Worm (Caenorhabditis elegans) whole organism, L3 larva: ENCODE data around the gene par-2.

Experiments
- R02D3.7 ChIP-seq: fragments of 150-350 bp; optimal IDR thresholded peaks from 2 replicates; lab custom pipeline; 2014; ENCODE audit warnings: missing biosample characterization, missing genetic modification characterization
- ceh-28 ChIP-seq: fragments of 150-350 bp; optimal IDR thresholded peaks from 2 replicates; lab custom pipeline; 2014; ENCODE audit warnings: missing biosample characterization, missing genetic modification reagents, missing genetic modification characterization
- egl-27 ChIP-seq: sonication (generic microtip); optimal IDR thresholded peaks from 4 replicates; lab custom pipeline; 2017; ENCODE audit warnings: missing biosample characterization, missing genetic modification reagents, missing genetic modification characterization
- egl-5 ChIP-seq: fragments of 150-350 bp; optimal IDR thresholded peaks from 2 replicates; lab custom pipeline; 2017; ENCODE audit warnings: missing biosample characterization, missing genetic modification reagents, missing genetic modification characterization, inconsistent platforms
- jun-1 ChIP-seq: fragments of 150-350 bp; optimal IDR thresholded peaks from 2 replicates; lab custom pipeline; 2014; ENCODE audit warnings: missing biosample characterization, missing genetic modification reagents, missing genetic modification characterization
- lin-15B ChIP-seq: fragments of 150-350 bp; optimal IDR thresholded peaks from 2 replicates; lab custom pipeline; 2014; ENCODE audit warnings: missing biosample characterization, missing genetic modification characterization
- nhr-237 ChIP-seq: fragments of 150-350 bp; optimal IDR thresholded peaks from 2 replicates; lab custom pipeline; 2014; ENCODE audit warnings: missing biosample characterization, missing genetic modification characterization
- nhr-25 ChIP-seq: sonication (generic microtip); optimal IDR thresholded peaks from 2 replicates; lab custom pipeline; 2017; ENCODE audit warnings: missing biosample characterization, missing genetic modification characterization
- snpc-4 ChIP-seq: fragments of 150-350 bp; optimal IDR thresholded peaks from 2 replicates; lab custom pipeline; 2014; ENCODE audit warnings: missing biosample characterization, missing genetic modification characterization
- unc-39 ChIP-seq: sonication (generic microtip); optimal IDR thresholded peaks from 4 replicates; lab custom pipeline; 2017; ENCODE audit warnings: missing biosample characterization, missing genetic modification characterization
- ztf-11 ChIP-seq: fragments of 150-350 bp; optimal IDR thresholded peaks from 2 replicates; lab custom pipeline; 2014; ENCODE audit warnings: missing biosample characterization, missing genetic modification characterization

par-2 gene

ce11 chrIII:1142798-1143197 lies 61.6 kb downstream of the par-2 start, which contains the start of gene smr-1 (continued):
- TF ChIP-seq ceh-28 (tag; lab: Kevin White, UChicago): peak; percentile 76
- peak; percentile 67 for TF ChIP-seq R02D3.7 (tag; lab: Kevin White, UChicago)
- peak; percentile 63 for TF ChIP-seq nhr-25 (tag; lab: Kevin White, UChicago)
- peak; percentile 86 for TF ChIP-seq lin-15B (tag; lab: Kevin White, UChicago)
- TF ChIP-seq nhr-237: no peak
- TF ChIP-seq ztf-11 (tag; lab: Kevin White, UChicago): no peak
- TF ChIP-seq snpc-4 (tag; lab: Kevin White, UChicago): peak; percentile 60
- peak; percentile 84 for TF ChIP-seq jun-1
- no peak for TF ChIP-seq unc-39 (tag; lab: Kevin White, UChicago)
- TF ChIP-seq egl-5 (tag; lab: Kevin White, UChicago): peak; percentile 28
- TF ChIP-seq egl-27 (tag; lab: Kevin White, UChicago): peak; percentile 59
- TF ChIP-seq, all 47 proteins: peak for 23
